Worm (Caenorhabditis elegans) whole organism, early embryonic: ENCODE results near the gene C28G1.2.

Source experiments
- ama-1 ChIP-seq: fragments of 150-350 bp; optimal IDR thresholded peaks from 2 replicates; lab custom pipeline; 2014
- scrt-1 ChIP-seq: fragments of 200-800 bp; sonication (Bioruptor generic); IDR thresholded peaks from 2 replicates; pipeline ENCODE4 v1.3.6; 2022; ENCODE audit warnings: missing genetic modification characterization, missing compliant biosample characterization

- TF ChIP-seq ama-1 (lab: Kevin White, UChicago) (no peak), scrt-1 (GFP tag; lab: Robert Waterston, UW) (no peak)
These were observed 8.2 kb downstream of the C28G1.2 start, which contains the start of gene ubc-23 for ce11 chrX:8843988-8844387.
